Fruit fly (Drosophila melanogaster): ENCODE measurements around the gene ckd.

Gene ckd

dm6 chr3L:3225769-3226457 is 31.8 kb upstream of the ckd start:
- no peak for TF ChIP-seq CG4318 (GFP tag; optimal IDR thresholded peaks at IDR 0.05)
- TF ChIP-seq Sox14 (GFP tag; optimal IDR thresholded peaks at IDR 0.05): no peak
- TF ChIP-seq CG6808 (GFP tag; optimal IDR thresholded peaks at IDR 0.05): no peak
- TF ChIP-seq Ets21C (GFP tag; optimal IDR thresholded peaks at IDR 0.05): no peak
- peak; percentile 34; the same call in 1 of the 3 replicates for TF ChIP-seq CG6163 (GFP tag; IDR thresholded peaks at IDR 0.05)
- no peak for TF ChIP-seq CG8632 (GFP tag; optimal IDR thresholded peaks at IDR 0.05)
- no peak for TF ChIP-seq Lpt (GFP tag; optimal IDR thresholded peaks at IDR 0.05)
- no peak for TF ChIP-seq CG10631 (GFP tag; optimal IDR thresholded peaks at IDR 0.05)
- peak; percentile 41 for TF ChIP-seq net (GFP tag; optimal IDR thresholded peaks at IDR 0.05)
- no peak for TF ChIP-seq svp (GFP tag)
- TF ChIP-seq CG11762 (GFP tag; optimal IDR thresholded peaks at IDR 0.05; ENCODE audit: insufficient read depth): no peak
- no peak for TF ChIP-seq CG7368 (GFP tag; optimal IDR thresholded peaks at IDR 0.05)
- peak; percentile 5 for TF ChIP-seq esn (GFP tag; optimal IDR thresholded peaks at IDR 0.05)
- TF ChIP-seq Eip75B (GFP tag; optimal IDR thresholded peaks at IDR 0.05): no peak
- peak in 1 of 2 experiments; percentile 27 for TF ChIP-seq salr (GFP tag; optimal IDR thresholded peaks at IDR 0.05)
- no peak for TF ChIP-seq OdsH (GFP tag; optimal IDR thresholded peaks at IDR 0.05)
- no peak for TF ChIP-seq acj6 (GFP tag; optimal IDR thresholded peaks at IDR 0.05)
- TF ChIP-seq CG16779 (tag; optimal IDR thresholded peaks at IDR 0.05): peak; percentile 82
- TF ChIP-seq Blimp-1 (GFP tag; optimal IDR thresholded peaks at IDR 0.05): no peak
- TF ChIP-seq Sox102F (GFP tag; optimal IDR thresholded peaks at IDR 0.05): no peak
- TF ChIP-seq topi (GFP tag; optimal IDR thresholded peaks at IDR 0.05): no peak
- TF ChIP-seq Met (GFP tag; optimal IDR thresholded peaks at IDR 0.05): no peak
- peak; percentile 57 for TF ChIP-seq Ets96B (tag; optimal IDR thresholded peaks at IDR 0.05)
- TF ChIP-seq CG34406 (GFP tag; optimal IDR thresholded peaks at IDR 0.05): peak; percentile 29
- TF ChIP-seq Sox15 (GFP tag; optimal IDR thresholded peaks at IDR 0.05): no peak
- peak; percentile 59 for TF ChIP-seq eg (GFP tag; IDR thresholded peaks at IDR 0.05)
- TF ChIP-seq Hr4 (GFP tag; optimal IDR thresholded peaks at IDR 0.05): no peak
- TF ChIP-seq CG6854 (GFP tag; optimal IDR thresholded peaks at IDR 0.05): no peak
- TF ChIP-seq Smox (GFP tag; optimal IDR thresholded peaks at IDR 0.05): no peak
- TF ChIP-seq Eip93F (GFP tag; optimal IDR thresholded peaks at IDR 0.05): no peak
- TF ChIP-seq Eip78C (GFP tag): no peak
- TF ChIP-seq lz (GFP tag; optimal IDR thresholded peaks at IDR 0.05): no peak
- peak; percentile 62 for TF ChIP-seq dsx (GFP tag; optimal IDR thresholded peaks at IDR 0.05; ENCODE audit: poor library complexity, severe bottlenecking)
- no peak for TF ChIP-seq CG31627 (GFP tag; optimal IDR thresholded peaks at IDR 0.05)
- no peak for TF ChIP-seq fd85E (GFP tag; optimal IDR thresholded peaks at IDR 0.05)
- peak; percentile 21 for TF ChIP-seq CG6792 (GFP tag; optimal IDR thresholded peaks at IDR 0.05)
- TF ChIP-seq pdm3 (GFP tag; optimal IDR thresholded peaks at IDR 0.05): no peak
- TF ChIP-seq fkh (GFP tag; optimal IDR thresholded peaks at IDR 0.05): no peak
- no peak for TF ChIP-seq cyc (GFP tag; optimal IDR thresholded peaks at IDR 0.05)
- TF ChIP-seq CG32006 (GFP tag; optimal IDR thresholded peaks at IDR 0.05): peak; percentile 37
- peak; percentile 40; the same call in 2 of the 3 replicates for TF ChIP-seq CG8119 (GFP tag; IDR thresholded peaks at IDR 0.05)
- peak in 1 of 2 experiments; percentile 79 for TF ChIP-seq ss (GFP tag; optimal IDR thresholded peaks at IDR 0.05)
- peak; percentile 52 for TF ChIP-seq vri (GFP tag; optimal IDR thresholded peaks at IDR 0.05)
- TF ChIP-seq CG6276 (GFP tag; optimal IDR thresholded peaks at IDR 0.05): peak; percentile 59
- no peak for TF ChIP-seq CG11294 (GFP tag; IDR thresholded peaks at IDR 0.05)
- no peak for TF ChIP-seq CG1621 (tag; optimal IDR thresholded peaks at IDR 0.05)
- no peak for TF ChIP-seq CG3919 (GFP tag; optimal IDR thresholded peaks at IDR 0.05)
- TF ChIP-seq CG11902 (GFP tag; optimal IDR thresholded peaks at IDR 0.05): no peak
- peak; percentile 45 for TF ChIP-seq CG15336 (GFP tag; IDR thresholded peaks at IDR 0.05)
- TF ChIP-seq spab (GFP tag; optimal IDR thresholded peaks at IDR 0.05): no peak
- TF ChIP-seq CG10669 (GFP tag; optimal IDR thresholded peaks at IDR 0.05): no peak
